Worm (Caenorhabditis elegans) whole organism, L4/young adult: ENCODE results near the gene F52E1.14.

ENCODE experiments used
- W03F9.2 ChIP-seq: fragments of 150-350 bp; optimal IDR thresholded peaks from 2 replicates; lab custom pipeline; 2014; ENCODE audit warnings: missing biosample characterization, missing genetic modification characterization
- dao-5 ChIP-seq: sonication (generic microtip); optimal IDR thresholded peaks from 2 replicates; lab custom pipeline; 2016; ENCODE audit warnings: missing genotype, missing genetic modification characterization, moderate library complexity, missing compliant biosample characterization

ce11 chrV:8342416-8342815, 41.3 kb upstream of the F52E1.14 start:
- TF ChIP-seq dao-5 (tag; lab: Kevin White, UChicago) (no peak), W03F9.2 (tag; lab: Kevin White, UChicago) (no peak)
